Fruit fly (Drosophila melanogaster): ENCODE results near the gene CG4907.

The CG4907 gene

dm6 chr3R:22745432-22745831 lies 34.9 kb upstream of the CG4907 start, which contains the start of the genes vret and HP1c (continued):
- TF ChIP-seq CG31388 (GFP tag; optimal IDR thresholded peaks at IDR 0.05) (no peak), gcm2 (GFP tag; optimal IDR thresholded peaks at IDR 0.05) (no peak), CG17612 (GFP tag; IDR thresholded peaks at IDR 0.05) (no peak), emc (GFP tag; optimal IDR thresholded peaks at IDR 0.05) (no peak), pfk (GFP tag; optimal IDR thresholded peaks at IDR 0.05) (no peak), CG4360 (GFP tag; IDR thresholded peaks at IDR 0.05) (no peak), CG7839 (tag; optimal IDR thresholded peaks at IDR 0.05) (no peak), yki (optimal IDR thresholded peaks at IDR 0.05) (no peak), Doc3 (GFP tag; IDR thresholded peaks at IDR 0.05; ENCODE audit: partially characterized antibody) (no peak), zen (tag; optimal IDR thresholded peaks at IDR 0.05) (no peak), CG9817 (tag; optimal IDR thresholded peaks at IDR 0.05) (no peak), ato (GFP tag; IDR thresholded peaks at IDR 0.05; ENCODE audit: partially characterized antibody) (no peak), CG30431 (GFP tag; optimal IDR thresholded peaks at IDR 0.05) (no peak), C15 (GFP tag; IDR thresholded peaks at IDR 0.05) (no peak), Fer2 (tag; optimal IDR thresholded peaks at IDR 0.05) (no peak), CG12769 (tag; optimal IDR thresholded peaks at IDR 0.05) (no peak), CG16863 (GFP tag; optimal IDR thresholded peaks at IDR 0.05) (no peak), Trl (optimal IDR thresholded peaks at IDR 0.05) (no peak), Trl (GFP tag; optimal IDR thresholded peaks at IDR 0.05) (no peak), CG15514 (GFP tag; optimal IDR thresholded peaks at IDR 0.05) (peak; percentile 40), Dfd (GFP tag; optimal IDR thresholded peaks at IDR 0.05) (no peak), en (GFP tag; optimal IDR thresholded peaks at IDR 0.05) (no peak), Fer1 (GFP tag; optimal IDR thresholded peaks at IDR 0.05) (no peak), bigmax (GFP tag; optimal IDR thresholded peaks at IDR 0.05) (no peak), CG30020 (tag; optimal IDR thresholded peaks at IDR 0.05) (peak; percentile 17), CG17359 (tag; optimal IDR thresholded peaks at IDR 0.05) (no peak), CG30403 (GFP tag; optimal IDR thresholded peaks at IDR 0.05) (no peak), bsh (GFP tag; optimal IDR thresholded peaks at IDR 0.05) (no peak), CG18476 (GFP tag; optimal IDR thresholded peaks at IDR 0.05) (no peak), Dek (tag; optimal IDR thresholded peaks at IDR 0.05) (no peak), toy (GFP tag; IDR thresholded peaks at IDR 0.05) (no peak), CG34376 (GFP tag; optimal IDR thresholded peaks at IDR 0.05) (no peak), Aef1 (GFP tag; IDR thresholded peaks at IDR 0.05) (peak; percentile 68), sd (tag; optimal IDR thresholded peaks at IDR 0.05) (no peak), Atf3 (GFP tag; optimal IDR thresholded peaks at IDR 0.05) (no peak), wdn (GFP tag; IDR thresholded peaks at IDR 0.05) (no peak), vfl (GFP tag; optimal IDR thresholded peaks at IDR 0.05) (no peak), sna (GFP tag; IDR thresholded peaks at IDR 0.05; ENCODE audit: partially characterized antibody) (0 out of 2 replicates have a peak, but pooled peaks have one; percentile 30), eve (GFP tag; optimal IDR thresholded peaks at IDR 0.05) (no peak), pb (GFP tag; optimal IDR thresholded peaks at IDR 0.05) (no peak), CG4328 (GFP tag; optimal IDR thresholded peaks at IDR 0.05) (no peak), gsb-n (tag; optimal IDR thresholded peaks at IDR 0.05) (no peak), sc (optimal IDR thresholded peaks at IDR 0.05) (no peak), sc (GFP tag; optimal IDR thresholded peaks at IDR 0.05) (no peak), CG43689 (GFP tag; IDR thresholded peaks at IDR 0.05) (no peak), twi (tag; optimal IDR thresholded peaks at IDR 0.05) (no peak), Scr (GFP tag; IDR thresholded peaks at IDR 0.05; ENCODE audit: partially characterized antibody) (peak; percentile 38; the same call in 1 of the 2 replicates), CG34224 (GFP tag; IDR thresholded peaks at IDR 0.05; ENCODE audit: partially characterized antibody) (peak; percentile 37; the same call in 1 of the 3 replicates), dpn (GFP tag; optimal IDR thresholded peaks at IDR 0.05) (no peak), Adf1 (GFP tag; IDR thresholded peaks at IDR 0.05) (no peak), Sin3A (optimal IDR thresholded peaks at IDR 0.05) (peak; percentile 61), CG16813 (GFP tag; IDR thresholded peaks at IDR 0.05; ENCODE audit: partially characterized antibody) (no peak), CG3726 (GFP tag; IDR thresholded peaks at IDR 0.05) (no peak)

All from whole organism, embryonic.